Fruit fly (Drosophila melanogaster) whole organism, prepupa: ENCODE results near the gene CG10336.

Experiments used
- CG10669 ChIP-seq: fragments of 200-800 bp; sonication (Bioruptor generic); optimal IDR thresholded peaks from 3 replicates; lab custom pipeline; 2018; ENCODE audit warnings: missing biosample characterization, mild to moderate bottlenecking, missing genetic modification characterization, moderate library complexity
- CG31627 ChIP-seq: fragments of 200-800 bp; sonication (Bioruptor generic); optimal IDR thresholded peaks from 3 replicates; lab custom pipeline; 2016; ENCODE audit warnings: missing biosample characterization, missing genetic modification characterization
- CG32006 ChIP-seq: fragments of 200-800 bp; sonication (Bioruptor generic); optimal IDR thresholded peaks from 3 replicates; lab custom pipeline; 2017; ENCODE audit warnings: missing biosample characterization, mild to moderate bottlenecking, missing genetic modification characterization
- CG4318 ChIP-seq: fragments of 200-800 bp; sonication (Bioruptor generic); optimal IDR thresholded peaks from 3 replicates; lab custom pipeline; 2017; ENCODE audit warnings: missing biosample characterization, mild to moderate bottlenecking, missing genetic modification characterization
- CG6854 ChIP-seq: fragments of 200-800 bp; sonication (Bioruptor generic); optimal IDR thresholded peaks from 2 replicates; lab custom pipeline; 2017; ENCODE audit warnings: missing biosample characterization, mild to moderate bottlenecking, missing genetic modification characterization
- Sox102F ChIP-seq: fragments of 200-800 bp; sonication (Bioruptor generic); optimal IDR thresholded peaks from 2 replicates; lab custom pipeline; 2016; ENCODE audit warnings: missing biosample characterization, mild to moderate bottlenecking, missing genetic modification characterization
- lz ChIP-seq: fragments of 200-800 bp; sonication (Bioruptor generic); optimal IDR thresholded peaks from 3 replicates; lab custom pipeline; 2016; ENCODE audit warnings: missing biosample characterization, missing genetic modification characterization
- svp ChIP-seq: fragments of 200-800 bp; sonication (Bioruptor generic); peaks from one replicate; lab custom pipeline; 2016; ENCODE audit warnings: missing biosample characterization, missing genetic modification characterization

dm6 chr2L:18713686-18714085 lies 24.4 kb downstream of the CG10336 start, which contains the start of gene Irk3:
- no peak for TF ChIP-seq CG6854 (GFP tag; lab: Kevin White, UChicago)
- TF ChIP-seq CG4318 (GFP tag; lab: Kevin White, UChicago), result no peak
- TF ChIP-seq CG32006 (GFP tag; lab: Kevin White, UChicago), result no peak
- TF ChIP-seq lz (GFP tag; lab: Kevin White, UChicago), result no peak
- TF ChIP-seq CG31627 (GFP tag; lab: Kevin White, UChicago), result no peak
- TF ChIP-seq Sox102F (GFP tag; lab: Kevin White, UChicago), result no peak
- no peak for TF ChIP-seq CG10669
- no peak for TF ChIP-seq svp (GFP tag; lab: Kevin White, UChicago)
